Fruit fly (Drosophila melanogaster) whole organism, embryonic: ENCODE measurements around the gene CG31549.
A peak's percentile ranks its signal among the peaks of the same experiment; 100 is the strongest.

Source experiments
- Abd-B ChIP-seq: fragments of 200-800 bp; sonication (Bioruptor generic); optimal IDR thresholded peaks from 2 replicates; lab custom pipeline; 2018; ENCODE audit warnings: missing biosample characterization, mild to moderate bottlenecking, missing genetic modification characterization, moderate library complexity
- Bgb ChIP-seq: fragments of 200-800 bp; sonication (Bioruptor generic); IDR thresholded peaks from 2 replicates; pipeline ENCODE4 v1.3.6; 2022; ENCODE audit warnings: missing biosample characterization, missing genetic modification characterization; ENCODE audit not compliant: partially characterized antibody
- CG10147 ChIP-seq: fragments of 200-800 bp; sonication (Bioruptor generic); optimal IDR thresholded peaks from 2 replicates; lab custom pipeline; 2019; ENCODE audit warnings: missing biosample characterization, mild to moderate bottlenecking, missing genetic modification characterization, moderate library complexity
- CG10321 ChIP-seq: fragments of 200-800 bp; sonication (Bioruptor generic); IDR thresholded peaks from 2 replicates; pipeline ENCODE4 v1.3.6; 2022; ENCODE audit warnings: missing biosample characterization, missing genetic modification characterization
- CG10979 ChIP-seq: fragments of 200-800 bp; sonication (Bioruptor generic); optimal IDR thresholded peaks from 2 replicates; lab custom pipeline; 2018; ENCODE audit warnings: missing biosample characterization, mild to moderate bottlenecking, missing genetic modification characterization, moderate library complexity
- CG11085 ChIP-seq: fragments of 200-800 bp; sonication (Bioruptor generic); IDR thresholded peaks from 2 replicates; pipeline ENCODE4 v1.3.6; 2022; ENCODE audit warnings: missing biosample characterization, missing genetic modification characterization
- CG13624 ChIP-seq: fragments of 200-800 bp; sonication (Bioruptor generic); optimal IDR thresholded peaks from 2 replicates; lab custom pipeline; 2016; ENCODE audit warnings: missing biosample characterization, missing genetic modification characterization
- CG14014 ChIP-seq: fragments of 200-800 bp; sonication (Bioruptor generic); IDR thresholded peaks from 2 replicates; pipeline ENCODE4 v1.3.6; 2022; ENCODE audit warnings: missing biosample characterization, missing genetic modification characterization
- CG15011 ChIP-seq: fragments of 200-800 bp; sonication (Bioruptor generic); optimal IDR thresholded peaks from 3 replicates; lab custom pipeline; 2018; ENCODE audit warnings: missing biosample characterization, mild to moderate bottlenecking, missing genetic modification characterization
- CG15073 ChIP-seq: fragments of 200-800 bp; sonication (Bioruptor generic); optimal IDR thresholded peaks from 2 replicates; lab custom pipeline; 2016; ENCODE audit warnings: missing biosample characterization, missing genetic modification characterization
- CG17361 ChIP-seq: fragments of 200-800 bp; sonication (Bioruptor generic); IDR thresholded peaks from 3 replicates; pipeline ENCODE4 v1.3.6; 2022; ENCODE audit warnings: missing biosample characterization, missing genetic modification characterization
- CG18764 ChIP-seq: fragments of 200-800 bp; sonication (Bioruptor generic); optimal IDR thresholded peaks from 3 replicates; lab custom pipeline; 2016; ENCODE audit warnings: missing biosample characterization, missing genetic modification characterization
- CG33557 ChIP-seq: fragments of 200-800 bp; sonication (Bioruptor generic); optimal IDR thresholded peaks from 2 replicates; lab custom pipeline; 2019; ENCODE audit warnings: missing biosample characterization, mild to moderate bottlenecking, missing genetic modification characterization, moderate library complexity
- CG34376 ChIP-seq: fragments of 200-800 bp; sonication (Bioruptor generic); optimal IDR thresholded peaks from 2 replicates; lab custom pipeline; 2018; ENCODE audit warnings: missing biosample characterization, mild to moderate bottlenecking, missing genetic modification characterization
- CG4707 ChIP-seq: fragments of 200-800 bp; sonication (Bioruptor generic); optimal IDR thresholded peaks from 2 replicates; lab custom pipeline; 2018; ENCODE audit warnings: missing biosample characterization, mild to moderate bottlenecking, missing genetic modification characterization, moderate library complexity
- CG6175 ChIP-seq: fragments of 200-800 bp; sonication (Bioruptor generic); IDR thresholded peaks from 3 replicates; pipeline ENCODE4 v1.3.6; 2022; ENCODE audit warnings: missing biosample characterization, missing genetic modification characterization
- CG7271 ChIP-seq: fragments of 200-800 bp; sonication (Bioruptor generic); optimal IDR thresholded peaks from 2 replicates; lab custom pipeline; 2018; ENCODE audit warnings: missing biosample characterization, mild to moderate bottlenecking, missing genetic modification characterization, moderate library complexity
- CG7357 ChIP-seq: fragments of 200-800 bp; sonication (Bioruptor generic); IDR thresholded peaks from 3 replicates; pipeline ENCODE4 v1.3.6; 2022; ENCODE audit warnings: missing biosample characterization, missing genetic modification characterization
- Dbx ChIP-seq: fragments of 200-800 bp; sonication (Bioruptor generic); IDR thresholded peaks from 3 replicates; pipeline ENCODE4 v1.3.6; 2022; ENCODE audit warnings: missing biosample characterization, missing genetic modification characterization
- Dll ChIP-seq: fragments of 200-800 bp; sonication (Bioruptor generic); IDR thresholded peaks from 4 replicates; pipeline ENCODE4 v1.3.6; 2022; ENCODE audit warnings: missing biosample characterization, missing genetic modification characterization; ENCODE audit not compliant: partially characterized antibody
- Drgx ChIP-seq: fragments of 200-800 bp; sonication (Bioruptor generic); IDR thresholded peaks from 2 replicates; pipeline ENCODE4 v1.3.6; 2022; ENCODE audit warnings: missing biosample characterization, missing genetic modification characterization
- Eip74EF ChIP-seq, 2 experiments: fragments of 200-800 bp in 1 of 2; fragments of >200 bp in 1 of 2; sonication (Bioruptor generic) in 1 of 2; optimal IDR thresholded peaks; 2 replicates each; lab custom pipeline; 2017 to 2019; ENCODE audit warnings: missing biosample characterization in 2 of 2, missing genetic modification characterization in 2 of 2, mild to moderate bottlenecking in 1 of 2, moderate library complexity in 1 of 2
- Hmr ChIP-seq: fragments of 200-800 bp; sonication (Bioruptor generic); optimal IDR thresholded peaks from 3 replicates; lab custom pipeline; 2017; ENCODE audit warnings: mild to moderate bottlenecking, missing biosample characterization, missing genetic modification reagents, missing genetic modification characterization
- Kr ChIP-seq: fragments of 200-800 bp; sonication (Bioruptor generic); optimal IDR thresholded peaks from 2 replicates; lab custom pipeline; 2017; ENCODE audit warnings: missing biosample characterization, mild to moderate bottlenecking, missing genetic modification characterization
- MTF-1 ChIP-seq: fragments of 200-800 bp; sonication (Bioruptor generic); optimal IDR thresholded peaks from 2 replicates; lab custom pipeline; 2018; ENCODE audit warnings: missing biosample characterization, mild to moderate bottlenecking, missing genetic modification characterization, borderline replicate concordance
- Med ChIP-seq: fragments of 200-800 bp; sonication (Bioruptor generic); peaks from one replicate; lab custom pipeline; 2016; ENCODE audit warnings: missing biosample characterization, missing genetic modification characterization, mild to moderate bottlenecking, inconsistent platforms, moderate library complexity
- NC2α ChIP-seq: fragments of 200-800 bp; sonication (Bioruptor generic); optimal IDR thresholded peaks from 2 replicates; lab custom pipeline; 2016; ENCODE audit warnings: missing biosample characterization, missing genetic modification characterization
- Trl ChIP-seq, 3 experiments: fragments of >200 bp in 2 of 3; fragments of 200-800 bp in 1 of 3; sonication (Bioruptor generic) in 1 of 3; optimal IDR thresholded peaks; 2 replicates in 1 of 3; 3 replicates in 2 of 3; lab custom pipeline; 2016 to 2017; ENCODE audit warnings: missing biosample characterization in 1 of 3, missing genetic modification characterization in 1 of 3
- Xbp1 ChIP-seq: fragments of 200-800 bp; sonication (Bioruptor generic); optimal IDR thresholded peaks from 3 replicates; lab custom pipeline; 2016; ENCODE audit warnings: missing biosample characterization, mild to moderate bottlenecking, missing genetic modification characterization
- amos ChIP-seq: fragments of 200-800 bp; sonication (Bioruptor generic); IDR thresholded peaks from 2 replicates; pipeline ENCODE4 v1.3.6; 2022; ENCODE audit warnings: missing biosample characterization, missing genetic modification characterization; ENCODE audit not compliant: partially characterized antibody
- cato ChIP-seq: fragments of 200-800 bp; sonication (Bioruptor generic); optimal IDR thresholded peaks from 2 replicates; lab custom pipeline; 2016; ENCODE audit warnings: missing biosample characterization, missing genetic modification characterization, borderline replicate concordance
- chm ChIP-seq: fragments of 200-800 bp; sonication (Bioruptor generic); IDR thresholded peaks from 2 replicates; pipeline ENCODE4 v1.3.6; 2022; ENCODE audit warnings: missing biosample characterization, missing genetic modification characterization
- corto ChIP-seq: fragments of 200-800 bp; sonication (Bioruptor generic); optimal IDR thresholded peaks from 2 replicates; lab custom pipeline; 2016; ENCODE audit warnings: missing biosample characterization, mild to moderate bottlenecking, missing genetic modification characterization, moderate library complexity
- en ChIP-seq: fragments of 200-800 bp; sonication (Bioruptor generic); optimal IDR thresholded peaks from 2 replicates; lab custom pipeline; 2016; ENCODE audit warnings: missing biosample characterization, missing genetic modification characterization
- fru ChIP-seq: fragments of >200 bp; optimal IDR thresholded peaks from 2 replicates; lab custom pipeline; 2017
- kah ChIP-seq: fragments of 200-800 bp; sonication (Bioruptor generic); optimal IDR thresholded peaks from 2 replicates; lab custom pipeline; 2018; ENCODE audit warnings: missing biosample characterization, mild to moderate bottlenecking, missing genetic modification characterization
- kay ChIP-seq: fragments of 200-800 bp; sonication (Bioruptor generic); optimal IDR thresholded peaks from 2 replicates; lab custom pipeline; 2016; ENCODE audit warnings: missing biosample characterization, missing genetic modification characterization
- ken ChIP-seq: fragments of 200-800 bp; sonication (Bioruptor generic); IDR thresholded peaks from 3 replicates; pipeline ENCODE4 v1.3.6; 2022; ENCODE audit warnings: missing biosample characterization, missing genetic modification characterization
- lov ChIP-seq, 2 experiments: fragments of 200-800 bp in 1 of 2; fragments of >200 bp in 1 of 2; sonication (Bioruptor generic) in 1 of 2; IDR thresholded peaks in 1 of 2; optimal IDR thresholded peaks in 1 of 2; 2 replicates in 1 of 2; 3 replicates in 1 of 2; pipeline versions ENCODE4 v1.3.6 to Lab custom; 2017 to 2022; ENCODE audit warnings: missing biosample characterization in 1 of 2, missing genetic modification characterization in 1 of 2
- mirr ChIP-seq: fragments of 200-800 bp; sonication (Bioruptor generic); optimal IDR thresholded peaks from 3 replicates; lab custom pipeline; 2018; ENCODE audit warnings: missing biosample characterization, mild to moderate bottlenecking, missing genetic modification characterization
- pzg ChIP-seq: fragments of 200-800 bp; sonication (Bioruptor generic); optimal IDR thresholded peaks from 3 replicates; lab custom pipeline; 2018; ENCODE audit warnings: missing biosample characterization, mild to moderate bottlenecking, missing genetic modification characterization, moderate library complexity
- sc ChIP-seq, 3 experiments: fragments of >200 bp in 2 of 3; fragments of 200-800 bp in 1 of 3; sonication (Bioruptor generic) in 1 of 3; optimal IDR thresholded peaks; 2 replicates in 2 of 3; 3 replicates in 1 of 3; lab custom pipeline; 2017; ENCODE audit warnings: mild to moderate bottlenecking in 1 of 3, missing biosample characterization in 1 of 3, missing genetic modification characterization in 1 of 3, missing genetic modification reagents in 1 of 3
- stc ChIP-seq: fragments of 200-800 bp; sonication (Bioruptor generic); IDR thresholded peaks from 2 replicates; pipeline ENCODE4 v1.3.6; 2022; ENCODE audit warnings: missing biosample characterization, missing genetic modification characterization
- stwl ChIP-seq: fragments of 200-800 bp; sonication (Bioruptor generic); optimal IDR thresholded peaks from 3 replicates; lab custom pipeline; 2018; ENCODE audit warnings: missing biosample characterization, mild to moderate bottlenecking, missing genetic modification characterization, moderate library complexity
- tin ChIP-seq: fragments of 200-800 bp; sonication (Bioruptor generic); optimal IDR thresholded peaks from 3 replicates; lab custom pipeline; 2016; ENCODE audit warnings: missing biosample characterization, missing genetic modification characterization
- twi ChIP-seq: fragments of 200-800 bp; optimal IDR thresholded peaks from 2 replicates; lab custom pipeline; 2019; ENCODE audit warnings: missing biosample characterization, mild to moderate bottlenecking, missing genetic modification characterization, moderate library complexity
- z ChIP-seq: fragments of 200-800 bp; sonication (Bioruptor generic); IDR thresholded peaks from 3 replicates; pipeline ENCODE4 v1.3.6; 2022; ENCODE audit warnings: missing biosample characterization, missing genetic modification characterization
- zen ChIP-seq: fragments of 200-800 bp; sonication (Bioruptor generic); optimal IDR thresholded peaks from 3 replicates; lab custom pipeline; 2018; ENCODE audit warnings: missing biosample characterization, mild to moderate bottlenecking, missing genetic modification characterization, moderate library complexity
- zen2 ChIP-seq: fragments of 200-800 bp; sonication (Bioruptor generic); IDR thresholded peaks from 3 replicates; pipeline ENCODE4 v1.3.6; 2022; ENCODE audit warnings: missing biosample characterization, missing genetic modification characterization; ENCODE audit not compliant: partially characterized antibody
- zf30C ChIP-seq: fragments of 200-800 bp; sonication (Bioruptor generic); optimal IDR thresholded peaks from 3 replicates; lab custom pipeline; 2018; ENCODE audit warnings: missing biosample characterization, mild to moderate bottlenecking, missing genetic modification characterization

Gene CG31549

dm6 chr3R:5632182-5632581 is at the start of gene CG31549 (continued):
- no peak for TF ChIP-seq z
- no peak for TF ChIP-seq ken
- no peak for TF ChIP-seq stwl (tag; lab: Kevin White, UChicago)
- no peak for TF ChIP-seq en
- TF ChIP-seq CG11085 (GFP tag; lab: Robert Waterston, UW) = no peak
- TF ChIP-seq CG33557 = no peak
- no peak for TF ChIP-seq Drgx (GFP tag; lab: Robert Waterston, UW)
- TF ChIP-seq zen = no peak
- TF ChIP-seq twi (tag; lab: Kevin White, UChicago) = no peak
- TF ChIP-seq Hmr (GFP tag; lab: Kevin White, UChicago) = no peak
- no peak for TF ChIP-seq MTF-1 (GFP tag; lab: Kevin White, UChicago)
- TF ChIP-seq mirr (GFP tag; lab: Kevin White, UChicago) = no peak
- TF ChIP-seq Dbx (GFP tag; lab: Robert Waterston, UW) = no peak
- no peak for TF ChIP-seq CG17361 (GFP tag; lab: Robert Waterston, UW)
- TF ChIP-seq cato (GFP tag; lab: Kevin White, UChicago) = no peak
- no peak for TF ChIP-seq amos (GFP tag; lab: Robert Waterston, UW)
- TF ChIP-seq CG34376 = peak; percentile 13
- TF ChIP-seq kay = no peak
- TF ChIP-seq Dll = peak; percentile 43; the same call in 2 of the 4 replicates
- no peak for TF ChIP-seq zf30C
- TF ChIP-seq Abd-B (GFP tag; lab: Kevin White, UChicago) = no peak
- TF ChIP-seq CG10979 = no peak
- TF ChIP-seq kah (GFP tag; lab: Kevin White, UChicago) = no peak
- peak; percentile 80 for TF ChIP-seq Med (GFP tag; lab: Kevin White, UChicago)
- TF ChIP-seq CG15011 (GFP tag; lab: Kevin White, UChicago) = no peak
- no peak for TF ChIP-seq CG4707 (GFP tag; lab: Kevin White, UChicago)
- TF ChIP-seq CG7271 (tag; lab: Kevin White, UChicago) = no peak
- TF ChIP-seq CG7357 = no peak
- TF ChIP-seq Bgb (GFP tag; lab: Robert Waterston, UW) = no peak; the same call in 1 of the 2 replicates
- TF ChIP-seq zen2 = no peak
- peak; percentile 28 for TF ChIP-seq pzg
- no peak for TF ChIP-seq CG10147
- no peak for TF ChIP-seq chm (GFP tag; lab: Robert Waterston, UW)
- no peak for TF ChIP-seq Trl (optimal IDR thresholded peaks at IDR 0.05; lab: Kevin White, UChicago)
- no peak for TF ChIP-seq Trl (GFP tag; optimal IDR thresholded peaks at IDR 0.05; lab: Kevin White, UChicago)
- no peak for TF ChIP-seq Xbp1 (GFP tag; lab: Kevin White, UChicago)
- no peak for TF ChIP-seq corto (GFP tag; lab: Kevin White, UChicago)
- no peak for TF ChIP-seq CG13624 (GFP tag; lab: Kevin White, UChicago)
- TF ChIP-seq CG18764 (GFP tag; lab: Kevin White, UChicago) = no peak
- TF ChIP-seq fru (lab: Kevin White, UChicago) = no peak
- TF ChIP-seq CG6175 (GFP tag; lab: Robert Waterston, UW) = no peak
- no peak for TF ChIP-seq CG10321 (GFP tag; lab: Robert Waterston, UW)
- no peak for TF ChIP-seq Kr
- TF ChIP-seq sc (optimal IDR thresholded peaks at IDR 0.05; lab: Kevin White, UChicago) = no peak
- TF ChIP-seq sc (GFP tag; optimal IDR thresholded peaks at IDR 0.05; lab: Kevin White, UChicago) = no peak
- no peak for TF ChIP-seq stc (GFP tag; lab: Robert Waterston, UW)
- no peak for TF ChIP-seq lov (optimal IDR thresholded peaks at IDR 0.05; lab: Kevin White, UChicago)
- no peak for TF ChIP-seq lov (GFP tag; IDR thresholded peaks at IDR 0.05; lab: Robert Waterston, UW)
- no peak for TF ChIP-seq Eip74EF (GFP tag; optimal IDR thresholded peaks at IDR 0.05; lab: Kevin White, UChicago)
- no peak for TF ChIP-seq tin
- no peak for TF ChIP-seq CG15073 (GFP tag; lab: Kevin White, UChicago)
- TF ChIP-seq CG14014 = no peak
- no peak for TF ChIP-seq NC2α (GFP tag; lab: Kevin White, UChicago)
